Worm (Caenorhabditis elegans) whole organism, L4 larva: Measurements from ENCODE around the gene tnt-2.
A peak's percentile ranks its signal among the peaks of the same experiment; 100 is the strongest.

Experiments
- F37D6.2 ChIP-seq: sonication (generic microtip); optimal IDR thresholded peaks from 2 replicates; lab custom pipeline; 2016; ENCODE audit warnings: mild to moderate bottlenecking, missing genetic modification characterization, missing compliant biosample characterization
- F49E8.2 ChIP-seq: sonication (generic microtip); optimal IDR thresholded peaks from 2 replicates; lab custom pipeline; 2016; ENCODE audit warnings: missing compliant biosample characterization, mild to moderate bottlenecking, missing genetic modification characterization, borderline replicate concordance
- Y105C5A.15 ChIP-seq: fragments of 200-800 bp; sonication (Bioruptor generic); IDR thresholded peaks from 2 replicates; pipeline ENCODE4 v1.3.6; 2022; ENCODE audit warnings: missing genetic modification characterization, missing compliant biosample characterization
- Y75B8A.6 ChIP-seq: fragments of 200-800 bp; sonication (Bioruptor generic); IDR thresholded peaks from 2 replicates; pipeline ENCODE4 v1.3.6; 2022; ENCODE audit warnings: missing genetic modification reagents, missing genetic modification characterization, missing compliant biosample characterization
- ZK546.5 ChIP-seq, 2 experiments: sonication (generic microtip); optimal IDR thresholded peaks; 2 replicates each; lab custom pipeline; 2017; ENCODE audit warnings: missing biosample characterization in 2 of 2, missing genetic modification characterization in 2 of 2
- ama-1 ChIP-seq: fragments of 150-350 bp; optimal IDR thresholded peaks from 2 replicates; lab custom pipeline; 2014; ENCODE audit warnings: inconsistent platforms, mixed read lengths
- ceh-32 ChIP-seq: sonication (generic microtip); optimal IDR thresholded peaks from 2 replicates; lab custom pipeline; 2016; ENCODE audit warnings: mild to moderate bottlenecking, missing genetic modification characterization, missing compliant biosample characterization; ENCODE audit not compliant: poor library complexity
- ceh-62 ChIP-seq: sonication (generic microtip); optimal IDR thresholded peaks from 2 replicates; lab custom pipeline; 2017; ENCODE audit warnings: missing biosample characterization, missing genetic modification characterization
- ceh-82 ChIP-seq: sonication (generic microtip); optimal IDR thresholded peaks from 2 replicates; lab custom pipeline; 2017; ENCODE audit warnings: missing biosample characterization, missing genetic modification characterization
- ces-1 ChIP-seq: fragments of 150-350 bp; sonication (generic microtip); optimal IDR thresholded peaks from 4 replicates; lab custom pipeline; 2014; ENCODE audit warnings: missing biosample characterization, missing genetic modification reagents, missing genetic modification characterization
- cey-2 ChIP-seq: sonication (generic microtip); optimal IDR thresholded peaks from 3 replicates; lab custom pipeline; 2017; ENCODE audit warnings: missing genetic modification characterization, mild to moderate bottlenecking, missing compliant biosample characterization, antibody characterized with exemption, borderline replicate concordance; ENCODE audit not compliant: insufficient read depth
- daf-16 ChIP-seq, 3 experiments: sonication (generic microtip); optimal IDR thresholded peaks; 2 replicates each; lab custom pipeline; 2016 to 2017; ENCODE audit warnings: missing genetic modification characterization in 3 of 3, missing genetic modification reagents in 3 of 3, mild to moderate bottlenecking in 2 of 3, missing compliant biosample characterization in 2 of 3, missing biosample characterization in 1 of 3, moderate library complexity in 1 of 3
- dmd-6 ChIP-seq: fragments of 200-800 bp; sonication (Bioruptor generic); IDR thresholded peaks from 2 replicates; pipeline ENCODE4 v1.3.6; 2022; ENCODE audit warnings: missing genetic modification reagents, missing genetic modification characterization, missing compliant biosample characterization
- dmd-9 ChIP-seq: fragments of 200-800 bp; sonication (Bioruptor generic); IDR thresholded peaks from 2 replicates; pipeline ENCODE4 v1.3.6; 2022; ENCODE audit warnings: missing genetic modification reagents, missing genetic modification characterization, missing compliant biosample characterization
- duxl-1 ChIP-seq: sonication (generic microtip); optimal IDR thresholded peaks from 2 replicates; lab custom pipeline; 2016; ENCODE audit warnings: mild to moderate bottlenecking, missing genetic modification characterization, moderate library complexity, missing compliant biosample characterization; ENCODE audit not compliant: poor library complexity
- dve-1 ChIP-seq: sonication (generic microtip); optimal IDR thresholded peaks from 2 replicates; lab custom pipeline; 2017; ENCODE audit warnings: antibody characterized with exemption, mild to moderate bottlenecking, missing genetic modification characterization, missing compliant biosample characterization; ENCODE audit not compliant: insufficient read depth
- fos-1 ChIP-seq: fragments of 150-350 bp; optimal IDR thresholded peaks from 2 replicates; lab custom pipeline; 2014; ENCODE audit warnings: missing biosample characterization, missing genetic modification characterization
- hif-1 ChIP-seq, 2 experiments: sonication (generic microtip); optimal IDR thresholded peaks; 2 replicates each; lab custom pipeline; 2016 to 2017; ENCODE audit warnings: missing compliant biosample characterization in 2 of 2, missing genetic modification characterization in 2 of 2, missing genetic modification reagents in 2 of 2, missing genotype in 2 of 2, mild to moderate bottlenecking in 1 of 2
- hlh-11 ChIP-seq: fragments of 200-800 bp; sonication (Bioruptor generic); optimal IDR thresholded peaks from 2 replicates; lab custom pipeline; 2018; ENCODE audit warnings: mild to moderate bottlenecking, missing genetic modification characterization, missing compliant biosample characterization
- hlh-30 ChIP-seq: sonication (generic microtip); optimal IDR thresholded peaks from 2 replicates; lab custom pipeline; 2017; ENCODE audit warnings: antibody characterized with exemption, mild to moderate bottlenecking, missing genetic modification characterization, missing compliant biosample characterization; ENCODE audit not compliant: insufficient read depth
- lin-29 ChIP-seq: fragments of 200-800 bp; sonication (Bioruptor generic); IDR thresholded peaks from 2 replicates; pipeline ENCODE4 v1.3.6; 2022; ENCODE audit warnings: missing genetic modification reagents, missing genetic modification characterization, missing compliant biosample characterization
- lin-38 ChIP-seq: fragments of 200-800 bp; sonication (Bioruptor generic); IDR thresholded peaks from 2 replicates; pipeline ENCODE4 v1.3.6; 2022; ENCODE audit warnings: missing genetic modification reagents, missing genetic modification characterization, missing compliant biosample characterization
- lir-3 ChIP-seq: sonication (generic microtip); optimal IDR thresholded peaks from 2 replicates; lab custom pipeline; 2016; ENCODE audit warnings: mild to moderate bottlenecking, missing genetic modification characterization, missing compliant biosample characterization
- lsy-2 ChIP-seq, 2 experiments: fragments of 150-350 bp in 1 of 2; sonication (generic microtip) in 1 of 2; optimal IDR thresholded peaks; 2 replicates each; lab custom pipeline; 2014 to 2017; ENCODE audit warnings: missing biosample characterization in 2 of 2, missing genetic modification characterization in 2 of 2
- mdl-1 ChIP-seq, 2 experiments: fragments of 150-350 bp in 1 of 2; sonication (generic microtip) in 1 of 2; optimal IDR thresholded peaks; 2 replicates each; lab custom pipeline; 2014 to 2017; ENCODE audit warnings: missing biosample characterization in 2 of 2, missing genetic modification characterization in 2 of 2
- mdt-29 ChIP-seq: fragments of 200-800 bp; sonication (Bioruptor generic); IDR thresholded peaks from 2 replicates; pipeline ENCODE4 v1.3.6; 2022; ENCODE audit warnings: missing genetic modification reagents, missing genetic modification characterization, missing compliant biosample characterization
- mep-1 ChIP-seq: fragments of 150-350 bp; sonication (generic microtip); optimal IDR thresholded peaks from 3 replicates; lab custom pipeline; 2014; ENCODE audit warnings: missing biosample characterization, missing genetic modification characterization
- nhr-10 ChIP-seq: fragments of 150-350 bp; optimal IDR thresholded peaks from 2 replicates; lab custom pipeline; 2014; ENCODE audit warnings: missing biosample characterization, missing genetic modification characterization
- nhr-102 ChIP-seq: sonication (generic microtip); optimal IDR thresholded peaks from 2 replicates; lab custom pipeline; 2016; ENCODE audit warnings: mild to moderate bottlenecking, missing genetic modification characterization, moderate library complexity, missing compliant biosample characterization
- nhr-111 ChIP-seq: fragments of 200-800 bp; sonication (Bioruptor generic); optimal IDR thresholded peaks from 2 replicates; lab custom pipeline; 2018; ENCODE audit warnings: mild to moderate bottlenecking, missing genetic modification characterization, missing compliant biosample characterization
- nhr-28 ChIP-seq: fragments of 150-350 bp; optimal IDR thresholded peaks from 2 replicates; lab custom pipeline; 2014; ENCODE audit warnings: missing biosample characterization, missing genetic modification characterization
- nhr-41 ChIP-seq: fragments of 200-800 bp; sonication (Bioruptor generic); IDR thresholded peaks from 2 replicates; pipeline ENCODE4 v1.3.6; 2022; ENCODE audit warnings: missing genetic modification reagents, missing genetic modification characterization, missing compliant biosample characterization
- nhr-42 ChIP-seq: fragments of 200-800 bp; sonication (Bioruptor generic); IDR thresholded peaks from 2 replicates; pipeline ENCODE4 v1.3.6; 2022; ENCODE audit warnings: missing genetic modification characterization, missing compliant biosample characterization
- nhr-48 ChIP-seq: sonication (generic microtip); optimal IDR thresholded peaks from 2 replicates; lab custom pipeline; 2016; ENCODE audit warnings: mild to moderate bottlenecking, missing genetic modification characterization, missing compliant biosample characterization
- nhr-6 ChIP-seq: fragments of 150-350 bp; optimal IDR thresholded peaks from 2 replicates; lab custom pipeline; 2014; ENCODE audit warnings: missing biosample characterization, missing genetic modification characterization
- nhr-76 ChIP-seq: fragments of 150-350 bp; optimal IDR thresholded peaks from 2 replicates; lab custom pipeline; 2014; ENCODE audit warnings: missing biosample characterization, missing genetic modification characterization
- nhr-77 ChIP-seq: fragments of 150-350 bp; optimal IDR thresholded peaks from 2 replicates; lab custom pipeline; 2014; ENCODE audit warnings: missing biosample characterization, missing genetic modification characterization
- php-3 ChIP-seq: fragments of 200-800 bp; sonication (Bioruptor generic); IDR thresholded peaks from 2 replicates; pipeline ENCODE4 v1.3.6; 2022; ENCODE audit warnings: missing genetic modification reagents, missing genetic modification characterization, missing compliant biosample characterization
- pqm-1 ChIP-seq: sonication (generic microtip); optimal IDR thresholded peaks from 2 replicates; lab custom pipeline; 2017; ENCODE audit warnings: missing biosample characterization, missing genetic modification characterization
- rbr-2 ChIP-seq: sonication (generic microtip); optimal IDR thresholded peaks from 2 replicates; lab custom pipeline; 2016; ENCODE audit warnings: missing genotype, missing genetic modification characterization, missing compliant biosample characterization
- set-16 ChIP-seq: fragments of 200-800 bp; sonication (Bioruptor generic); IDR thresholded peaks from 2 replicates; pipeline ENCODE4 v1.3.6; 2022; ENCODE audit warnings: missing genetic modification reagents, missing genetic modification characterization, missing compliant biosample characterization
- snpc-1.2 ChIP-seq: fragments of 200-800 bp; sonication (Bioruptor generic); IDR thresholded peaks from 2 replicates; pipeline ENCODE4 v1.3.6; 2022; ENCODE audit warnings: missing genetic modification reagents, missing genetic modification characterization, missing compliant biosample characterization
- spr-1 ChIP-seq: sonication (generic microtip); optimal IDR thresholded peaks from 2 replicates; lab custom pipeline; 2016; ENCODE audit warnings: mild to moderate bottlenecking, missing genetic modification characterization, missing compliant biosample characterization
- unc-39 ChIP-seq: sonication (generic microtip); optimal IDR thresholded peaks from 2 replicates; lab custom pipeline; 2017; ENCODE audit warnings: missing biosample characterization, missing genetic modification characterization
- unc-62 ChIP-seq, 3 experiments: fragments of 150-350 bp in 1 of 3; sonication (generic microtip); optimal IDR thresholded peaks in 2 of 3; peaks in 1 of 3; 1 replicate in 1 of 3; 2 replicates in 2 of 3; lab custom pipeline; 2014 to 2017; ENCODE audit warnings: missing biosample characterization in 3 of 3, missing genetic modification characterization in 3 of 3, missing genetic modification reagents in 3 of 3, missing genotype in 1 of 3
- zfp-3 ChIP-seq: fragments of 200-800 bp; sonication (Bioruptor generic); conservative IDR thresholded peaks from 2 replicates; pipeline ENCODE4 v1.3.6; 2022; ENCODE audit warnings: missing genetic modification reagents, missing genetic modification characterization, missing compliant biosample characterization
- ztf-11 ChIP-seq: fragments of 150-350 bp; optimal IDR thresholded peaks from 2 replicates; lab custom pipeline; 2014; ENCODE audit warnings: missing biosample characterization, missing genetic modification characterization
- ztf-7 ChIP-seq: fragments of 150-350 bp; optimal IDR thresholded peaks from 2 replicates; lab custom pipeline; 2014; ENCODE audit warnings: missing biosample characterization, missing genetic modification characterization

The tnt-2 gene

ce11 chrX:8713754-8714295, 9.5 kb downstream of the tnt-2 start, which contains the start of gene F53A9.6 (continued):
- TF ChIP-seq ceh-32 (no peak), dmd-6 (GFP tag; lab: Robert Waterston, UW) (peak; percentile 45; the same call in 1 of the 2 replicates), mep-1 (tag; lab: Kevin White, UChicago) (peak; percentile 33), F49E8.2 (tag; lab: Kevin White, UChicago) (no peak)

- TF ChIP-seq set-16 (GFP tag; lab: Robert Waterston, UW) (no peak), lin-38 (GFP tag; lab: Robert Waterston, UW) (no peak), ztf-7 (tag; lab: Kevin White, UChicago) (peak; percentile 2), hlh-11 (peak; percentile 72), duxl-1 (tag; lab: Kevin White, UChicago) (no peak), ama-1 (lab: Kevin White, UChicago) (no peak), dmd-6 (GFP tag; lab: Robert Waterston, UW) (peak; percentile 83), unc-62 (GFP tag; optimal IDR thresholded peaks at IDR 0.05 in 1 of 2; lab: Kevin White, UChicago) (no peak), unc-62 (tag; optimal IDR thresholded peaks at IDR 0.05; lab: Kevin White, UChicago) (no peak), ces-1 (GFP tag; lab: Kevin White, UChicago) (no peak), nhr-28 (tag; lab: Kevin White, UChicago) (peak; percentile 85), Y75B8A.6 (GFP tag; lab: Robert Waterston, UW) (no peak), nhr-111 (GFP tag; lab: Kevin White, UChicago) (no peak), php-3 (peak; percentile 95), daf-16 (GFP tag; optimal IDR thresholded peaks at IDR 0.05; lab: Kevin White, UChicago) (no peak), daf-16 (tag; optimal IDR thresholded peaks at IDR 0.05; lab: Kevin White, UChicago) (peak; percentile 71), ceh-62 (tag; lab: Kevin White, UChicago) (no peak), fos-1 (no peak), nhr-48 (tag; lab: Kevin White, UChicago) (peak; percentile 30), nhr-102 (tag; lab: Kevin White, UChicago) (peak; percentile 0), Y105C5A.15 (no peak), nhr-42 (GFP tag; lab: Robert Waterston, UW) (no peak), pqm-1 (tag; lab: Kevin White, UChicago) (peak; percentile 84), mdl-1 (tag; optimal IDR thresholded peaks at IDR 0.05; lab: Kevin White, UChicago) (no peak), hlh-30 (tag; lab: Kevin White, UChicago) (peak; percentile 55), rbr-2 (tag; lab: Kevin White, UChicago) (no peak), snpc-1.2 (GFP tag; lab: Robert Waterston, UW) (no peak), mdt-29 (GFP tag; lab: Robert Waterston, UW) (no peak), spr-1 (tag; lab: Kevin White, UChicago) (no peak), nhr-77 (tag; lab: Kevin White, UChicago) (peak; percentile 61), ztf-11 (tag; lab: Kevin White, UChicago) (no peak), nhr-76 (tag; lab: Kevin White, UChicago) (no peak), nhr-10 (tag; lab: Kevin White, UChicago) (no peak), nhr-6 (tag; lab: Kevin White, UChicago) (peak; percentile 38), unc-39 (no peak), hif-1 (tag; optimal IDR thresholded peaks at IDR 0.05; lab: Kevin White, UChicago) (no peak), lin-29 (no peak), lir-3 (tag; lab: Kevin White, UChicago) (no peak), ZK546.5 (tag; optimal IDR thresholded peaks at IDR 0.05; lab: Kevin White, UChicago) (no peak), nhr-41 (no peak), dmd-9 (no peak), lsy-2 (tag; optimal IDR thresholded peaks at IDR 0.05; lab: Kevin White, UChicago) (peak in 1 of 2 experiments; percentile 4), ceh-82 (tag; lab: Kevin White, UChicago) (no peak), F37D6.2 (tag; lab: Kevin White, UChicago) (no peak), zfp-3 (GFP tag; lab: Robert Waterston, UW) (no peak), cey-2 (no peak), dve-1 (peak; percentile 78)
Measured at ce11 chrX:8712662-8713061, 10.7 kb downstream of the tnt-2 start.
